Worm (Caenorhabditis elegans) whole organism, young adult: Measurements from ENCODE around the gene tbce-1.

Experiments
- F39B2.1 ChIP-seq: fragments of 200-800 bp; sonication (Bioruptor generic); IDR thresholded peaks from 2 replicates; pipeline ENCODE4 v1.3.6; 2022; ENCODE audit warnings: missing genetic modification reagents, missing genetic modification characterization, missing compliant biosample characterization
- ccch-3 ChIP-seq: fragments of 200-800 bp; sonication (Bioruptor generic); optimal IDR thresholded peaks from 2 replicates; lab custom pipeline; 2018; ENCODE audit warnings: mild to moderate bottlenecking, missing genetic modification characterization, missing compliant biosample characterization
- dpff-1 ChIP-seq: sonication (generic microtip); optimal IDR thresholded peaks from 2 replicates; lab custom pipeline; 2017; ENCODE audit warnings: mild to moderate bottlenecking, missing genetic modification characterization, missing compliant biosample characterization
- gei-17 ChIP-seq: fragments of 200-800 bp; sonication (Bioruptor generic); optimal IDR thresholded peaks from 2 replicates; lab custom pipeline; 2018; ENCODE audit warnings: mild to moderate bottlenecking, missing genetic modification characterization, missing compliant biosample characterization
- mxl-1 ChIP-seq: sonication (generic microtip); optimal IDR thresholded peaks from 2 replicates; lab custom pipeline; 2016; ENCODE audit warnings: missing genetic modification characterization, missing compliant biosample characterization
- nfya-2 ChIP-seq: fragments of 200-800 bp; sonication (Bioruptor generic); IDR thresholded peaks from 2 replicates; pipeline ENCODE4 v1.3.6; 2022; ENCODE audit warnings: missing genetic modification reagents, missing genetic modification characterization, missing compliant biosample characterization
- rec-8 ChIP-seq, 2 experiments: sonication (generic microtip); optimal IDR thresholded peaks; 2 replicates each; lab custom pipeline; 2016; ENCODE audit warnings: mild to moderate bottlenecking in 2 of 2, missing genetic modification characterization in 2 of 2, missing genetic modification reagents in 2 of 2, missing genotype in 2 of 2, missing biosample characterization in 1 of 2, missing compliant biosample characterization in 1 of 2, moderate library complexity in 1 of 2

- TF ChIP-seq rec-8 (tag; optimal IDR thresholded peaks at IDR 0.05; lab: Kevin White, UChicago): no peak
- no peak for TF ChIP-seq gei-17 (GFP tag; lab: Kevin White, UChicago)
- TF ChIP-seq F39B2.1 (GFP tag; lab: Robert Waterston, UW): no peak
- TF ChIP-seq nfya-2 (GFP tag; lab: Robert Waterston, UW): no peak
- TF ChIP-seq dpff-1 (tag; lab: Kevin White, UChicago): no peak
- TF ChIP-seq ccch-3 (GFP tag; lab: Kevin White, UChicago): no peak
- TF ChIP-seq mxl-1 (tag; lab: Kevin White, UChicago): no peak
Measured at ce11 chrIV:8301925-8302324, 7.4 kb downstream of the tbce-1 start.
